Worm (Caenorhabditis elegans): ENCODE measurements around the gene B0303.11.

The B0303.11 gene

DNA sequence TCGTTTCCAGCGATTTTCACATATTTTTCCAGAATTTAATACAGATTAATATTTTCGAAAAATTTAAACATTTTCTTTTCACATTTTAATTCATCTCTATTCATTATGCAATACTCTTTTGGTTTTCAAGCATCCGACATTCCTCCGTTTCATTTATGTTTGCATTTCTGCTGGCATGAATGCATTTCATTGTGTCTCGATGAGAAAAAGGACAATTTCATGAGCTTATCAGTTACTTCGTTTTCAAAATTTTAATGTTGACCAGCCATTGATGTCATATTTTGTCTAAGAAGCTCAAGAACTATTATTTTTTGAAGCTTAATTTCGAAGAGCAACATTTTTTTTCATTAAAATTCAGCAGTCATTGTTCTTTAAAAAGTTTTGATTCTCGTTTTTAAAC, 8.4 kb upstream of the B0303.11 start:
- TF ChIP-seq aly-1 (tag; optimal IDR thresholded peaks at IDR 0.05) (no peak), tbx-37 (GFP tag; conservative IDR thresholded peaks at IDR 0.05) (no peak), tbx-11 (GFP tag; IDR thresholded peaks at IDR 0.05) (no peak), hmg-4 (GFP tag; optimal IDR thresholded peaks at IDR 0.05) (no peak), hmbx-1 (tag; optimal IDR thresholded peaks at IDR 0.05) (no peak)

DNA sequence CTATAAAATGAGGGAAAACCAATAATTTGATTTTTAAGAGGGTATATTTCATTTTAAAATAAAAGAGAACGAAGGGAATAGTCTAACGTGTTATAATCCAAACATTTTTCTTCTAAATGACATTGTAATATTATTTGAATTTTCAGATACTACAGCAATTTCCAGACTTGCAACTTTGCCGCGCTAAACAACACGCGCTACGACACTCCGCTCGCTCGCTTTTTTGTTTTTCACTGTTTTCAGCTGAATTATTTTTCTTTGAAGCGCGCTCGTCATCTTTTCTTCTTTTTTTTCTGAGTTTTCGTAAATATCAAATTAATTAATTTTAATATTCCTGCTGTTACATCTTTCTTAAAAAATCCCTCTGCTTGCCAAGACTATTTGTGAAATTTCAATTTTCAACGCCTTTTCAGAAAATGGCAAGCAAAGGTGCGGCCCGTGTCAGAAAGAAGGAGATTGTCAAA, 7.1 kb upstream of the B0303.11 start, which contains the start of gene mrpl-11:
mrpl-11 (plus strand) TSS at position 414 of the 464 bp plus-strand sequence.
- TF ChIP-seq tra-4 (tag; optimal IDR thresholded peaks at IDR 0.05) (no peak), ceh-36 (tag; optimal IDR thresholded peaks at IDR 0.05) (no peak), hmg-4 (GFP tag; optimal IDR thresholded peaks at IDR 0.05) (no peak), hmbx-1 (tag; optimal IDR thresholded peaks at IDR 0.05) (no peak), flt-1 (GFP tag; IDR thresholded peaks at IDR 0.05) (no peak), tbx-11 (GFP tag; IDR thresholded peaks at IDR 0.05) (no peak), scrt-1 (GFP tag; IDR thresholded peaks at IDR 0.05) (no peak), ets-7 (tag; optimal IDR thresholded peaks at IDR 0.05) (no peak), ama-1 (optimal IDR thresholded peaks at IDR 0.05) (no peak), sea-1 (GFP tag; conservative IDR thresholded peaks at IDR 0.05) (no peak)

DNA sequence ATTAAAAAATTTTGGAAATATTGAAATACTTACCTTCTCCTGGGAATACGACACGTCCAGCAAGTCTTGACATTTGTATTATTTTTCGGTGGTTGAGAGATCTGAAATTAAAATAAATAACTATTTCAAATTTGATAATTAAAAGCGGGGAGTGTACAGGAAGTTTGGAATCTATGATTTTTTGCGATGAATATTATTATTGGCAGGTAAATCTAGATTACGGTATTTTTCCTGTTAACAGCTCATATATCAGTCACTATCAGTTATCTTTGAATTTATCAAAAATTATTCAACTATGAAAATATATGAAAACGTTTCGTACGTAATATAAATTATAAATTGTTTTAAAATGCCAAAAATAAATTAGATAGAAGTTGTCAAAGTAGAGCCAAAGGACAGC, 5.9 kb upstream of the B0303.11 start, which contains the start of gene B0303.14:
B0303.14 (minus strand) TSS at position 101 of the 400 bp plus-strand sequence.
- no peak for TF ChIP-seq hmg-4 (GFP tag; optimal IDR thresholded peaks at IDR 0.05)
- no peak for TF ChIP-seq ceh-13 (GFP tag; optimal IDR thresholded peaks at IDR 0.05)
- TF ChIP-seq sea-1 (GFP tag; conservative IDR thresholded peaks at IDR 0.05): no peak
- TF ChIP-seq aly-1 (tag; optimal IDR thresholded peaks at IDR 0.05): no peak
- TF ChIP-seq pes-1 (GFP tag; IDR thresholded peaks at IDR 0.05): no peak
- TF ChIP-seq tbx-37 (GFP tag; conservative IDR thresholded peaks at IDR 0.05): no peak
- TF ChIP-seq hmbx-1 (tag; optimal IDR thresholded peaks at IDR 0.05): no peak
- TF ChIP-seq ets-7 (tag; optimal IDR thresholded peaks at IDR 0.05): no peak
- no peak for TF ChIP-seq tbx-11 (GFP tag; IDR thresholded peaks at IDR 0.05)
- TF ChIP-seq scrt-1 (GFP tag; IDR thresholded peaks at IDR 0.05): no peak
- TF ChIP-seq flt-1 (GFP tag; IDR thresholded peaks at IDR 0.05): no peak
- TF ChIP-seq ama-1 (optimal IDR thresholded peaks at IDR 0.05): no peak
- no peak for TF ChIP-seq B0310.2 (tag; optimal IDR thresholded peaks at IDR 0.05)
- no peak for TF ChIP-seq F13C5.2 (tag; optimal IDR thresholded peaks at IDR 0.05)
- TF ChIP-seq tra-4 (tag; optimal IDR thresholded peaks at IDR 0.05): no peak
- no peak for TF ChIP-seq ceh-36 (tag; optimal IDR thresholded peaks at IDR 0.05)
- TF ChIP-seq hnd-1 (tag; optimal IDR thresholded peaks at IDR 0.05): no peak

DNA sequence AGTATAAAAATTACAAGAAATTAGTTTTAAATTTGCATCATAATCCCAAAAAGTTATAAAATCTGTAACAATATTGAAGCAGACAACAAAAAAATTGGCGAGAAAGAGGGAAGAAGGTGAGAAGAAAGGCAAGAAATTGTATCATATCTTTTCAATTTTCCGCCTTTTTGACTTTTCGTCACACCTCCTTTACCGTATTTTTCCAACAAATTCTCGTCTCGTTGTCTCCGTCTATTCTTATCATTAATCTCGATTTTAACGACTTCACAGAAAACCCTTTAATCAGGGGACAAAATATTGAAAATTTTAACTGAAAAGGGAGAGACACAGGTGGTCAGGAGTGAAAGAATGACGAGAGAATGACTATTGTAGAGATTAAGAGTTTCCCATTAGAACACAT, 2.8 kb upstream of the B0303.11 start:
- TF ChIP-seq aly-1 (tag; optimal IDR thresholded peaks at IDR 0.05) (no peak), tbx-37 (GFP tag; conservative IDR thresholded peaks at IDR 0.05) (no peak), B0310.2 (tag; optimal IDR thresholded peaks at IDR 0.05) (no peak), F13C5.2 (tag; optimal IDR thresholded peaks at IDR 0.05) (no peak), sea-1 (GFP tag; conservative IDR thresholded peaks at IDR 0.05) (no peak), ets-7 (tag; optimal IDR thresholded peaks at IDR 0.05) (no peak), flt-1 (GFP tag; IDR thresholded peaks at IDR 0.05) (no peak), pes-1 (GFP tag; IDR thresholded peaks at IDR 0.05) (no peak), hmg-4 (GFP tag; optimal IDR thresholded peaks at IDR 0.05) (no peak), scrt-1 (GFP tag; IDR thresholded peaks at IDR 0.05) (no peak), hnd-1 (tag; optimal IDR thresholded peaks at IDR 0.05) (no peak), ceh-13 (GFP tag; optimal IDR thresholded peaks at IDR 0.05) (no peak)

DNA sequence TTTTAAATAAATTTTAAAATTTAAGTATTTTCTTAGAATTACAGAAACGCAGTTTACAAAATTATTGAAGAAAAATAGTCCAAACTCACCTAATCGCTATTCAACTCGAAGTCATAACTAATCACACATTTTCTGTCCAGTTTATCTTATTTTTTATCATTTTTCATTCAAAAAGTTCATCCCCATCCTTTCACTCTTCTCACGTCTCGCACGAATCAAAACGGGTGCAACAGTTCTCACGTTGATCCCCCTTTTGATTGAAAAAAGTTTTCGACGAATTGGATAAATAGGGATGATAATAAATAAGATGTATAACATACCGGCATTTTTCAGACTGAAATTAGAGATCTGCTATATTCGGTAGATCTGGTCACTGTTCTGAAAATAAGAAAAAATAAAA, 475 bp downstream of the B0303.11 start:
- no peak for TF ChIP-seq scrt-1 (GFP tag; IDR thresholded peaks at IDR 0.05)
- no peak for TF ChIP-seq F13C5.2 (tag; optimal IDR thresholded peaks at IDR 0.05)
- no peak for TF ChIP-seq ceh-36 (tag; optimal IDR thresholded peaks at IDR 0.05)
- no peak for TF ChIP-seq ceh-13 (GFP tag; optimal IDR thresholded peaks at IDR 0.05)
- TF ChIP-seq hnd-1 (tag; optimal IDR thresholded peaks at IDR 0.05): no peak
- TF ChIP-seq tbx-11 (GFP tag; IDR thresholded peaks at IDR 0.05): no peak
- TF ChIP-seq tbx-37 (GFP tag; conservative IDR thresholded peaks at IDR 0.05): no peak
- no peak for TF ChIP-seq pes-1 (GFP tag; IDR thresholded peaks at IDR 0.05)
- TF ChIP-seq hmg-4 (GFP tag; optimal IDR thresholded peaks at IDR 0.05): no peak
- TF ChIP-seq tra-4 (tag; optimal IDR thresholded peaks at IDR 0.05): no peak
- no peak for TF ChIP-seq B0310.2 (tag; optimal IDR thresholded peaks at IDR 0.05)
- TF ChIP-seq aly-1 (tag; optimal IDR thresholded peaks at IDR 0.05): no peak
- no peak for TF ChIP-seq flt-1 (GFP tag; IDR thresholded peaks at IDR 0.05)
- TF ChIP-seq ama-1 (optimal IDR thresholded peaks at IDR 0.05): no peak

DNA sequence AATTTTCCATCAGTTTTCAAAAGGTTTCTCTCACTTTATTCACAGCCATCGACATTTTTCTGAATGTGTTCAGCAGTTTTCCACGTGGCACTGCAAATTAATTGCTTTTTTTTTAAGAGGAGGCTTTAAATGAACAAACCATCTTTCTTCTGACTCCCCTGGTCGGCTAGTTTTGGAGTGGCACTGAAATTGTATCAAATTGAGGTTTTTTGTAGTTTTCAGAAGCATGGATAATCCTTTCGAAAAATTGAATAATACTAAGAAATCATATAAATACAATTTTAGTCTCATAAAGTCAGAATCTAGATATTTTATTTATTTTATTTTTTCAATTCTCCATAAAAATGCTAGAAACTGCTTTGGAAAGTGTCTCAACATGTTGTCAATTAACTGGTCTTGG, 5.4 kb downstream of the B0303.11 start, which contains the start of gene B0303.16:
B0303.16 (plus strand) TSS at position 301 of the 400 bp plus-strand sequence.
- TF ChIP-seq tbx-11 (GFP tag; IDR thresholded peaks at IDR 0.05) (no peak), ceh-13 (GFP tag; optimal IDR thresholded peaks at IDR 0.05) (no peak), tra-4 (tag; optimal IDR thresholded peaks at IDR 0.05) (no peak), hmbx-1 (tag; optimal IDR thresholded peaks at IDR 0.05) (no peak), F13C5.2 (tag; optimal IDR thresholded peaks at IDR 0.05) (no peak), pes-1 (GFP tag; IDR thresholded peaks at IDR 0.05) (no peak), sea-1 (GFP tag; conservative IDR thresholded peaks at IDR 0.05) (no peak), ceh-36 (tag; optimal IDR thresholded peaks at IDR 0.05) (no peak), hnd-1 (tag; optimal IDR thresholded peaks at IDR 0.05) (no peak), scrt-1 (GFP tag; IDR thresholded peaks at IDR 0.05) (no peak), hmg-4 (GFP tag; optimal IDR thresholded peaks at IDR 0.05) (no peak), flt-1 (GFP tag; IDR thresholded peaks at IDR 0.05) (no peak), ama-1 (optimal IDR thresholded peaks at IDR 0.05) (no peak), aly-1 (tag; optimal IDR thresholded peaks at IDR 0.05) (no peak), ets-7 (tag; optimal IDR thresholded peaks at IDR 0.05) (no peak)

DNA sequence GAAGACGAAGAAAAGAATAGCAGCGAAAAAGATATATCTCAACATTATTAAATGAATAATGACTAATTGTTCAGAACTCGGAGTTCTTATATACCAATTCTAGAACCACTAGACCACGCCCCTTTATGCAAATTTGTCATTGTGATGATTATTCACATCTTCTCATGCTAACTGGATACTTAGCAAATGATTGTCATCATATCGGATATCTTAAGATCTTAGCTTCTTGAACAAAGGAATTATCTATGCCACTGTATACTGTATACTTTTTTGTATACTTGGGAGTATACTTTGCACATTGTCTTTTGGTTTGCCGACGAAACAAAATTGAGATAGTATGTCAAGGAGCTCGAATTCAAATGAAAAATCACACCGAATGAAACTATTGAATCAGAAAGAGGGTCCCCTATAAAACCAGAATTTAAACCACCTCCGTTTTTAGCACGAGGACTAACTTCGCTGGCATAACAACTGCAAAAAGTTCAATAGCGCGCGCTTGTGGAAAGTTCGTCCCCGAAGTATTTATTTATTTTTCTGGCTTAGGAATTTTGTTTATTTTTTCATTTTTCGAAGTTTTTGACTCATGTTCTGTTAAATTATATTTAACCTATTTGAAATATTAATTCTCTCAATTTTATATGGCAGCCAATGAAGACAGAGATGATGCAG, 9.8 kb downstream of the B0303.11 start, which contains the start of the genes sdz-1 and vps-33.1:
sdz-1 (minus strand) TSS at position 51 of the 669 bp plus-strand sequence.
vps-33.1 (plus strand) TSS at position 639 of the 669 bp plus-strand sequence.
- TF ChIP-seq tra-4 (tag; optimal IDR thresholded peaks at IDR 0.05) (no peak), tbx-37 (GFP tag; conservative IDR thresholded peaks at IDR 0.05) (peak; percentile 49)
